Worm (Caenorhabditis elegans): ENCODE results near the gene chw-1.

- no peak for TF ChIP-seq sdc-2 (tag; optimal IDR thresholded peaks at IDR 0.05)
- no peak for TF ChIP-seq ceh-48 (tag; optimal IDR thresholded peaks at IDR 0.05)
- TF ChIP-seq tbx-2 (tag; optimal IDR thresholded peaks at IDR 0.05): no peak
- no peak for TF ChIP-seq ceh-24 (tag; optimal IDR thresholded peaks at IDR 0.05)
- TF ChIP-seq ceh-30 (tag; optimal IDR thresholded peaks at IDR 0.05): no peak
- no peak for TF ChIP-seq che-1 (tag; optimal IDR thresholded peaks at IDR 0.05)
- TF ChIP-seq lin-11 (tag; optimal IDR thresholded peaks at IDR 0.05): no peak
Measured at ce11 chrV:10474040-10474439, 12.0 kb downstream of the chw-1 start.
